Fruit fly (Drosophila melanogaster) whole organism, embryonic: ENCODE results near the gene CG42847.
A peak's percentile ranks its signal among the peaks of the same experiment; 100 is the strongest.

Experiments
- Atf6 ChIP-seq: fragments of 200-800 bp; sonication (Bioruptor generic); IDR thresholded peaks from 2 replicates; pipeline ENCODE4 v1.3.6; 2022; ENCODE audit warnings: missing biosample characterization, missing genetic modification characterization
- Blimp-1 ChIP-seq: fragments of 200-800 bp; sonication (Bioruptor generic); optimal IDR thresholded peaks from 3 replicates; lab custom pipeline; 2018; ENCODE audit warnings: missing biosample characterization, missing genetic modification characterization, mild to moderate bottlenecking, moderate library complexity, missing genetic modification reagents
- CG10147 ChIP-seq: fragments of 200-800 bp; sonication (Bioruptor generic); optimal IDR thresholded peaks from 2 replicates; lab custom pipeline; 2019; ENCODE audit warnings: missing biosample characterization, mild to moderate bottlenecking, missing genetic modification characterization, moderate library complexity
- CG10979 ChIP-seq: fragments of 200-800 bp; sonication (Bioruptor generic); optimal IDR thresholded peaks from 2 replicates; lab custom pipeline; 2018; ENCODE audit warnings: missing biosample characterization, mild to moderate bottlenecking, missing genetic modification characterization, moderate library complexity
- CG11560 ChIP-seq: fragments of 200-800 bp; sonication (Bioruptor generic); IDR thresholded peaks from 3 replicates; pipeline ENCODE4 v1.3.6; 2022; ENCODE audit warnings: missing biosample characterization, missing genetic modification characterization
- CG12071 ChIP-seq: fragments of 200-800 bp; sonication (Bioruptor generic); optimal IDR thresholded peaks from 3 replicates; lab custom pipeline; 2018; ENCODE audit warnings: missing biosample characterization, mild to moderate bottlenecking, missing genetic modification characterization
- CG12391 ChIP-seq: fragments of 200-800 bp; sonication (Bioruptor generic); optimal IDR thresholded peaks from 3 replicates; lab custom pipeline; 2018; ENCODE audit warnings: missing biosample characterization, mild to moderate bottlenecking, missing genetic modification characterization, moderate library complexity
- CG16863 ChIP-seq: fragments of 200-800 bp; sonication (Bioruptor generic); optimal IDR thresholded peaks from 3 replicates; lab custom pipeline; 2016; ENCODE audit warnings: missing biosample characterization, missing genetic modification characterization
- CG18011 ChIP-seq: fragments of 200-800 bp; sonication (Bioruptor generic); optimal IDR thresholded peaks from 2 replicates; lab custom pipeline; 2017; ENCODE audit warnings: missing biosample characterization, missing genetic modification characterization, mild to moderate bottlenecking, moderate library complexity, missing genotype
- CG30403 ChIP-seq: fragments of 200-800 bp; sonication (Bioruptor generic); optimal IDR thresholded peaks from 3 replicates; lab custom pipeline; 2016; ENCODE audit warnings: missing biosample characterization, missing genetic modification characterization
- CG3163 ChIP-seq: fragments of 200-800 bp; sonication (Bioruptor generic); optimal IDR thresholded peaks from 3 replicates; lab custom pipeline; 2016; ENCODE audit warnings: missing biosample characterization, missing genetic modification characterization
- CG3281 ChIP-seq: fragments of 200-800 bp; sonication (Bioruptor generic); optimal IDR thresholded peaks from 3 replicates; lab custom pipeline; 2017; ENCODE audit warnings: missing biosample characterization, mild to moderate bottlenecking, missing genetic modification characterization
- CG3726 ChIP-seq: fragments of 200-800 bp; sonication (Bioruptor generic); IDR thresholded peaks from 3 replicates; pipeline ENCODE4, ENCODE4 v1.3.6; 2022; ENCODE audit warnings: missing biosample characterization, missing genetic modification characterization
- CG42726 ChIP-seq: fragments of 200-800 bp; sonication (Bioruptor generic); IDR thresholded peaks from 2 replicates; pipeline ENCODE4 v1.3.6; 2022; ENCODE audit warnings: missing biosample characterization, missing genetic modification characterization; ENCODE audit not compliant: partially characterized antibody
- CG43689 ChIP-seq: fragments of 200-800 bp; sonication (Bioruptor generic); IDR thresholded peaks from 2 replicates; pipeline ENCODE4 v1.3.6; 2022; ENCODE audit warnings: missing biosample characterization, missing genetic modification characterization
- CG6175 ChIP-seq: fragments of 200-800 bp; sonication (Bioruptor generic); IDR thresholded peaks from 3 replicates; pipeline ENCODE4 v1.3.6; 2022; ENCODE audit warnings: missing biosample characterization, missing genetic modification characterization
- CG6813 ChIP-seq: fragments of 200-800 bp; sonication (Bioruptor generic); optimal IDR thresholded peaks from 2 replicates; lab custom pipeline; 2017; ENCODE audit warnings: missing biosample characterization, missing genetic modification characterization, mild to moderate bottlenecking, moderate library complexity, missing genetic modification reagents
- CG6854 ChIP-seq: fragments of 200-800 bp; sonication (Bioruptor generic); optimal IDR thresholded peaks from 3 replicates; lab custom pipeline; 2017; ENCODE audit warnings: missing biosample characterization, mild to moderate bottlenecking, missing genetic modification characterization
- CG8765 ChIP-seq: fragments of 200-800 bp; sonication (Bioruptor generic); IDR thresholded peaks from 2 replicates; pipeline ENCODE4 v1.3.6; 2022; ENCODE audit warnings: missing biosample characterization, missing genetic modification characterization
- CG8944 ChIP-seq: fragments of 200-800 bp; sonication (Bioruptor generic); optimal IDR thresholded peaks from 3 replicates; lab custom pipeline; 2016; ENCODE audit warnings: missing biosample characterization, missing genetic modification characterization
- CG9437 ChIP-seq: fragments of 200-800 bp; sonication (Bioruptor generic); optimal IDR thresholded peaks from 2 replicates; lab custom pipeline; 2018; ENCODE audit warnings: missing biosample characterization, mild to moderate bottlenecking, missing genetic modification characterization
- CG9609 ChIP-seq: fragments of 200-800 bp; sonication (Bioruptor generic); optimal IDR thresholded peaks from 3 replicates; lab custom pipeline; 2016; ENCODE audit warnings: missing biosample characterization, missing genetic modification characterization
- CG9727 ChIP-seq: fragments of 200-800 bp; sonication (Bioruptor generic); optimal IDR thresholded peaks from 3 replicates; lab custom pipeline; 2017; ENCODE audit warnings: missing biosample characterization, mild to moderate bottlenecking, missing genetic modification characterization
- Deaf1 ChIP-seq: fragments of 200-800 bp; optimal IDR thresholded peaks from 3 replicates; lab custom pipeline; 2019; ENCODE audit warnings: missing biosample characterization, mild to moderate bottlenecking, missing genetic modification characterization, moderate library complexity
- Dll ChIP-seq: fragments of 200-800 bp; sonication (Bioruptor generic); IDR thresholded peaks from 4 replicates; pipeline ENCODE4 v1.3.6; 2022; ENCODE audit warnings: missing biosample characterization, missing genetic modification characterization; ENCODE audit not compliant: partially characterized antibody
- Gsc ChIP-seq: fragments of 200-800 bp; sonication (Bioruptor generic); IDR thresholded peaks from 2 replicates; pipeline ENCODE4 v1.3.6; 2022; ENCODE audit warnings: missing biosample characterization, missing genetic modification characterization
- Lhr ChIP-seq: fragments of 200-800 bp; sonication (Bioruptor generic); optimal IDR thresholded peaks from 3 replicates; lab custom pipeline; 2017; ENCODE audit warnings: mild to moderate bottlenecking, missing biosample characterization, missing genetic modification reagents, missing genetic modification characterization
- MBD-R2 ChIP-seq: fragments of 200-800 bp; sonication (Bioruptor generic); IDR thresholded peaks from 2 replicates; pipeline ENCODE4 v1.3.6; 2022; ENCODE audit warnings: missing biosample characterization, missing genetic modification characterization
- Side ChIP-seq: fragments of 200-800 bp; sonication (Bioruptor generic); optimal IDR thresholded peaks from 2 replicates; lab custom pipeline; 2016; ENCODE audit warnings: missing biosample characterization, missing genetic modification characterization
- Six4 ChIP-seq: fragments of 200-800 bp; sonication (Bioruptor generic); optimal IDR thresholded peaks from 2 replicates; lab custom pipeline; 2016; ENCODE audit warnings: missing biosample characterization, missing genetic modification characterization
- Xrp1 ChIP-seq: fragments of 200-800 bp; sonication (Bioruptor generic); IDR thresholded peaks from 2 replicates; pipeline ENCODE4 v1.3.6; 2022; ENCODE audit warnings: missing biosample characterization, missing genetic modification characterization
- amos ChIP-seq: fragments of 200-800 bp; sonication (Bioruptor generic); IDR thresholded peaks from 2 replicates; pipeline ENCODE4 v1.3.6; 2022; ENCODE audit warnings: missing biosample characterization, missing genetic modification characterization; ENCODE audit not compliant: partially characterized antibody
- chif ChIP-seq, 2 experiments: fragments of 200-800 bp; sonication (Bioruptor generic); optimal IDR thresholded peaks; 3 replicates each; lab custom pipeline; 2016; ENCODE audit warnings: missing biosample characterization in 2 of 2, missing genetic modification characterization in 2 of 2
- gcm2 ChIP-seq: fragments of 200-800 bp; sonication (Bioruptor generic); optimal IDR thresholded peaks from 2 replicates; lab custom pipeline; 2016; ENCODE audit warnings: missing biosample characterization, missing genetic modification characterization
- gem ChIP-seq: fragments of 200-800 bp; sonication (Bioruptor generic); optimal IDR thresholded peaks from 2 replicates; lab custom pipeline; 2019; ENCODE audit warnings: missing biosample characterization, mild to moderate bottlenecking, missing genetic modification characterization, moderate library complexity
- lilli ChIP-seq: fragments of 200-800 bp; sonication (Bioruptor generic); optimal IDR thresholded peaks from 3 replicates; lab custom pipeline; 2016; ENCODE audit warnings: missing biosample characterization, missing genetic modification characterization
- nau ChIP-seq: fragments of 200-800 bp; sonication (Bioruptor generic); optimal IDR thresholded peaks from 3 replicates; lab custom pipeline; 2017; ENCODE audit warnings: missing biosample characterization, mild to moderate bottlenecking, missing genetic modification characterization, missing genetic modification reagents
- nom ChIP-seq: fragments of 200-800 bp; sonication (Bioruptor generic); optimal IDR thresholded peaks from 2 replicates; lab custom pipeline; 2017; ENCODE audit warnings: missing biosample characterization, missing genetic modification characterization, mild to moderate bottlenecking, moderate library complexity, missing genetic modification reagents
- pan ChIP-seq, 4 experiments: fragments of >200 bp in 3 of 4; fragments of 200-800 bp in 1 of 4; sonication (Bioruptor generic) in 1 of 4; optimal IDR thresholded peaks in 3 of 4; IDR thresholded peaks in 1 of 4; 2 replicates each; pipeline versions ENCODE4 v1.3.6 to Lab custom; 2017 to 2022; ENCODE audit warnings: missing biosample characterization in 2 of 4, missing genetic modification characterization in 2 of 4, mixed read lengths in 1 of 4
- ranshi ChIP-seq: fragments of 200-800 bp; sonication (Bioruptor generic); IDR thresholded peaks from 2 replicates; pipeline ENCODE4 v1.3.6; 2022; ENCODE audit warnings: missing biosample characterization, missing genetic modification characterization
- sens-2 ChIP-seq: fragments of 200-800 bp; sonication (Bioruptor generic); IDR thresholded peaks from 2 replicates; pipeline ENCODE4 v1.3.6; 2022; ENCODE audit warnings: missing biosample characterization, missing genetic modification characterization
- slbo ChIP-seq: fragments of 200-800 bp; sonication (Bioruptor generic); IDR thresholded peaks from 2 replicates; pipeline ENCODE4 v1.3.6; 2022; ENCODE audit warnings: missing biosample characterization, missing genetic modification characterization
- slp2 ChIP-seq: fragments of 200-800 bp; sonication (Bioruptor generic); optimal IDR thresholded peaks from 2 replicates; lab custom pipeline; 2016; ENCODE audit warnings: missing biosample characterization, missing genetic modification characterization
- unc-4 ChIP-seq: fragments of 200-800 bp; sonication (Bioruptor generic); IDR thresholded peaks from 2 replicates; pipeline ENCODE4 v1.3.6; 2022; ENCODE audit warnings: missing biosample characterization, missing genetic modification characterization; ENCODE audit not compliant: partially characterized antibody
- vfl ChIP-seq: fragments of 200-800 bp; sonication (Bioruptor generic); optimal IDR thresholded peaks from 2 replicates; lab custom pipeline; 2016; ENCODE audit warnings: missing biosample characterization, missing genetic modification characterization
- vvl ChIP-seq: fragments of 200-800 bp; sonication (Bioruptor generic); IDR thresholded peaks from 2 replicates; pipeline ENCODE4 v1.3.6; 2022; ENCODE audit warnings: missing biosample characterization, missing genetic modification characterization
- wdn ChIP-seq: fragments of 200-800 bp; sonication (Bioruptor generic); IDR thresholded peaks from 2 replicates; pipeline ENCODE4 v1.3.6; 2022; ENCODE audit warnings: missing biosample characterization, missing genetic modification characterization
- wor ChIP-seq: fragments of 200-800 bp; sonication (Bioruptor generic); IDR thresholded peaks from 2 replicates; pipeline ENCODE4 v1.3.6; 2022; ENCODE audit warnings: missing biosample characterization, missing genetic modification characterization

CG42847 gene

dm6 chr2L:9448322-9449256 is 20.9 kb downstream of the CG42847 start (continued):
- TF ChIP-seq nom (GFP tag; lab: Kevin White, UChicago) = no peak
- no peak for TF ChIP-seq CG43689
- TF ChIP-seq CG16863 (GFP tag; lab: Kevin White, UChicago) = peak; percentile 14
- no peak for TF ChIP-seq CG11560 (tag; lab: Robert Waterston, UW)
- TF ChIP-seq chif (GFP tag; optimal IDR thresholded peaks at IDR 0.05; lab: Kevin White, UChicago) = peak in 1 of 2 experiments; percentile 42
- TF ChIP-seq gcm2 (GFP tag; lab: Kevin White, UChicago) = no peak
- no peak for TF ChIP-seq CG10979
- peak; percentile 45 for TF ChIP-seq CG9727
- no peak for TF ChIP-seq unc-4 (GFP tag; lab: Robert Waterston, UW)
- TF ChIP-seq CG42726 (GFP tag; lab: Robert Waterston, UW) = no peak
- no peak for TF ChIP-seq CG6854 (GFP tag; lab: Kevin White, UChicago)
- no peak for TF ChIP-seq wor (GFP tag; lab: Robert Waterston, UW)
- no peak for TF ChIP-seq CG6813
- TF ChIP-seq Atf6 (GFP tag; lab: Robert Waterston, UW) = no peak
- no peak for TF ChIP-seq Gsc (GFP tag; lab: Robert Waterston, UW)
- peak; percentile 40 for TF ChIP-seq CG9437 (GFP tag; lab: Kevin White, UChicago)
- TF ChIP-seq CG10147 (GFP tag; lab: Kevin White, UChicago) = no peak
- 0 out of 2 replicates have a peak, but pooled peaks have one; percentile 9 for TF ChIP-seq wdn (GFP tag; lab: Robert Waterston, UW)
- no peak for TF ChIP-seq Blimp-1 (GFP tag; lab: Kevin White, UChicago)
- TF ChIP-seq gem (tag; lab: Kevin White, UChicago) = peak; percentile 12
- TF ChIP-seq ranshi (GFP tag; lab: Robert Waterston, UW) = no peak
- TF ChIP-seq slbo (GFP tag; lab: Robert Waterston, UW) = no peak
- peak; percentile 42 for TF ChIP-seq CG30403 (GFP tag; lab: Kevin White, UChicago)
- no peak for TF ChIP-seq CG18011 (GFP tag; lab: Kevin White, UChicago)
- peak; percentile 7; the same call in 1 of the 2 replicates for TF ChIP-seq sens-2
- peak; percentile 98 for TF ChIP-seq CG3163 (GFP tag; lab: Kevin White, UChicago)
- peak; percentile 57 for TF ChIP-seq CG9609 (GFP tag; lab: Kevin White, UChicago)
- no peak for TF ChIP-seq slp2 (GFP tag; lab: Kevin White, UChicago)
- TF ChIP-seq Deaf1 (tag; lab: Kevin White, UChicago) = no peak
- no peak for TF ChIP-seq CG3281 (GFP tag; lab: Kevin White, UChicago)
- TF ChIP-seq Lhr = no peak
- no peak for TF ChIP-seq amos (GFP tag; lab: Robert Waterston, UW)
- TF ChIP-seq vfl (GFP tag; lab: Kevin White, UChicago) = no peak
- peak; percentile 21 for TF ChIP-seq Side (GFP tag; lab: Kevin White, UChicago)
- no peak for TF ChIP-seq Six4
- TF ChIP-seq CG3726 = no peak
- TF ChIP-seq nau (GFP tag; lab: Kevin White, UChicago) = no peak
- no peak for TF ChIP-seq Xrp1 (GFP tag; lab: Robert Waterston, UW)
- TF ChIP-seq MBD-R2 (GFP tag; lab: Robert Waterston, UW) = no peak
- TF ChIP-seq Dll (GFP tag; lab: Robert Waterston, UW) = peak; percentile 43; the same call in 1 of the 4 replicates
- no peak for TF ChIP-seq pan (optimal IDR thresholded peaks at IDR 0.05; lab: Kevin White, UChicago)
- TF ChIP-seq pan (GFP tag; optimal IDR thresholded peaks at IDR 0.05 in 1 of 2, IDR thresholded peaks at IDR 0.05 in 1 of 2) = no peak
- TF ChIP-seq CG6175 (GFP tag; lab: Robert Waterston, UW) = no peak
- peak; percentile 3 for TF ChIP-seq lilli (GFP tag; lab: Kevin White, UChicago)
- no peak for TF ChIP-seq vvl
- peak; percentile 37 for TF ChIP-seq CG8944 (GFP tag; lab: Kevin White, UChicago)
- no peak for TF ChIP-seq CG8765 (GFP tag; lab: Robert Waterston, UW)
- no peak for TF ChIP-seq CG12071 (GFP tag; lab: Kevin White, UChicago)
- no peak for TF ChIP-seq CG12391
